Worm (Caenorhabditis elegans) whole organism, L4 larva: ENCODE results near the gene R10E11.9.

Experiments used
- T26A8.4 ChIP-seq: fragments of 200-800 bp; sonication (Bioruptor generic); IDR thresholded peaks from 2 replicates; pipeline ENCODE4 v1.3.6; 2022; ENCODE audit warnings: missing genetic modification characterization, missing compliant biosample characterization
- Y5F2A.4 ChIP-seq: fragments of 200-800 bp; sonication (Bioruptor generic); optimal IDR thresholded peaks from 2 replicates; lab custom pipeline; 2018; ENCODE audit warnings: mild to moderate bottlenecking, missing genetic modification characterization, missing compliant biosample characterization
- ZK337.2 ChIP-seq: fragments of 200-800 bp; sonication (Bioruptor generic); IDR thresholded peaks from 2 replicates; pipeline ENCODE4 v1.3.6; 2022; ENCODE audit warnings: missing genetic modification reagents, missing genetic modification characterization, missing compliant biosample characterization
- ZK546.5 ChIP-seq, 2 experiments: sonication (generic microtip); optimal IDR thresholded peaks; 2 replicates each; lab custom pipeline; 2017; ENCODE audit warnings: missing biosample characterization in 2 of 2, missing genetic modification characterization in 2 of 2
- aha-1 ChIP-seq: fragments of 150-350 bp; peaks from one replicate; lab custom pipeline; 2014; ENCODE audit warnings: missing biosample characterization, missing genetic modification characterization
- ama-1 ChIP-seq: fragments of 150-350 bp; optimal IDR thresholded peaks from 2 replicates; lab custom pipeline; 2014; ENCODE audit warnings: inconsistent platforms, mixed read lengths
- ceh-20 ChIP-seq: fragments of 200-800 bp; sonication (Bioruptor generic); IDR thresholded peaks from 2 replicates; pipeline ENCODE4 v1.3.6; 2022; ENCODE audit warnings: missing genetic modification reagents, missing genetic modification characterization, missing compliant biosample characterization
- ceh-32 ChIP-seq: sonication (generic microtip); optimal IDR thresholded peaks from 2 replicates; lab custom pipeline; 2016; ENCODE audit warnings: mild to moderate bottlenecking, missing genetic modification characterization, missing compliant biosample characterization; ENCODE audit not compliant: poor library complexity
- dmd-8 ChIP-seq: fragments of 200-800 bp; sonication (Bioruptor generic); IDR thresholded peaks from 2 replicates; pipeline ENCODE4 v1.3.6; 2022; ENCODE audit warnings: missing genetic modification characterization, missing compliant biosample characterization
- dpl-1 ChIP-seq: fragments of 150-350 bp; optimal IDR thresholded peaks from 2 replicates; lab custom pipeline; 2014; ENCODE audit warnings: missing biosample characterization, missing genetic modification reagents, missing genetic modification characterization
- duxl-1 ChIP-seq: sonication (generic microtip); optimal IDR thresholded peaks from 2 replicates; lab custom pipeline; 2016; ENCODE audit warnings: mild to moderate bottlenecking, missing genetic modification characterization, moderate library complexity, missing compliant biosample characterization; ENCODE audit not compliant: poor library complexity
- gei-8 ChIP-seq: fragments of 200-800 bp; sonication (Bioruptor generic); optimal IDR thresholded peaks from 2 replicates; lab custom pipeline; 2018; ENCODE audit warnings: mild to moderate bottlenecking, missing genetic modification characterization, missing compliant biosample characterization
- hlh-11 ChIP-seq: fragments of 200-800 bp; sonication (Bioruptor generic); optimal IDR thresholded peaks from 2 replicates; lab custom pipeline; 2018; ENCODE audit warnings: mild to moderate bottlenecking, missing genetic modification characterization, missing compliant biosample characterization
- hlh-30 ChIP-seq: sonication (generic microtip); optimal IDR thresholded peaks from 2 replicates; lab custom pipeline; 2017; ENCODE audit warnings: antibody characterized with exemption, mild to moderate bottlenecking, missing genetic modification characterization, missing compliant biosample characterization; ENCODE audit not compliant: insufficient read depth
- hmg-1.1 ChIP-seq: fragments of 200-800 bp; sonication (Bioruptor generic); IDR thresholded peaks from 2 replicates; pipeline ENCODE4 v1.3.6; 2022; ENCODE audit warnings: missing genetic modification reagents, missing genetic modification characterization, missing compliant biosample characterization
- lim-7 ChIP-seq: fragments of 200-800 bp; sonication (Bioruptor generic); IDR thresholded peaks from 2 replicates; pipeline ENCODE4 v1.3.6; 2022; ENCODE audit warnings: missing genetic modification characterization, missing compliant biosample characterization
- lin-15B ChIP-seq: fragments of 150-350 bp; sonication (generic microtip); optimal IDR thresholded peaks from 3 replicates; lab custom pipeline; 2014; ENCODE audit warnings: missing biosample characterization, missing genetic modification characterization
- lin-29 ChIP-seq: fragments of 200-800 bp; sonication (Bioruptor generic); IDR thresholded peaks from 2 replicates; pipeline ENCODE4 v1.3.6; 2022; ENCODE audit warnings: missing genetic modification reagents, missing genetic modification characterization, missing compliant biosample characterization
- lin-38 ChIP-seq: fragments of 200-800 bp; sonication (Bioruptor generic); IDR thresholded peaks from 2 replicates; pipeline ENCODE4 v1.3.6; 2022; ENCODE audit warnings: missing genetic modification reagents, missing genetic modification characterization, missing compliant biosample characterization
- lin-39 ChIP-seq: fragments of 150-350 bp; optimal IDR thresholded peaks from 2 replicates; lab custom pipeline; 2014; ENCODE audit warnings: missing biosample characterization, missing genetic modification reagents, missing genetic modification characterization
- lsy-2 ChIP-seq, 2 experiments: fragments of 150-350 bp in 1 of 2; sonication (generic microtip) in 1 of 2; optimal IDR thresholded peaks; 2 replicates each; lab custom pipeline; 2014 to 2017; ENCODE audit warnings: missing biosample characterization in 2 of 2, missing genetic modification characterization in 2 of 2
- mep-1 ChIP-seq: fragments of 150-350 bp; sonication (generic microtip); optimal IDR thresholded peaks from 3 replicates; lab custom pipeline; 2014; ENCODE audit warnings: missing biosample characterization, missing genetic modification characterization
- mxl-2 ChIP-seq: fragments of 200-800 bp; sonication (Bioruptor generic); conservative IDR thresholded peaks from 2 replicates; pipeline ENCODE4 v1.3.6; 2022; ENCODE audit warnings: missing genetic modification reagents, missing genetic modification characterization, missing compliant biosample characterization
- nhr-10 ChIP-seq: fragments of 150-350 bp; optimal IDR thresholded peaks from 2 replicates; lab custom pipeline; 2014; ENCODE audit warnings: missing biosample characterization, missing genetic modification characterization
- nhr-102 ChIP-seq: sonication (generic microtip); optimal IDR thresholded peaks from 2 replicates; lab custom pipeline; 2016; ENCODE audit warnings: mild to moderate bottlenecking, missing genetic modification characterization, moderate library complexity, missing compliant biosample characterization
- nhr-11 ChIP-seq: fragments of 150-350 bp; optimal IDR thresholded peaks from 2 replicates; lab custom pipeline; 2014; ENCODE audit warnings: missing biosample characterization, missing genetic modification characterization
- nhr-111 ChIP-seq: fragments of 200-800 bp; sonication (Bioruptor generic); optimal IDR thresholded peaks from 2 replicates; lab custom pipeline; 2018; ENCODE audit warnings: mild to moderate bottlenecking, missing genetic modification characterization, missing compliant biosample characterization
- nhr-237 ChIP-seq: sonication (generic microtip); optimal IDR thresholded peaks from 2 replicates; lab custom pipeline; 2017; ENCODE audit warnings: missing biosample characterization, missing genetic modification characterization
- nhr-25 ChIP-seq: sonication (generic microtip); optimal IDR thresholded peaks from 2 replicates; lab custom pipeline; 2017; ENCODE audit warnings: missing genetic modification characterization, mild to moderate bottlenecking, missing compliant biosample characterization, antibody characterized with exemption, moderate library complexity, borderline replicate concordance; ENCODE audit not compliant: insufficient read depth
- nhr-28 ChIP-seq: fragments of 150-350 bp; optimal IDR thresholded peaks from 2 replicates; lab custom pipeline; 2014; ENCODE audit warnings: missing biosample characterization, missing genetic modification characterization
- nhr-6 ChIP-seq: fragments of 150-350 bp; optimal IDR thresholded peaks from 2 replicates; lab custom pipeline; 2014; ENCODE audit warnings: missing biosample characterization, missing genetic modification characterization
- nhr-76 ChIP-seq: fragments of 150-350 bp; optimal IDR thresholded peaks from 2 replicates; lab custom pipeline; 2014; ENCODE audit warnings: missing biosample characterization, missing genetic modification characterization
- pha-4 ChIP-seq, 2 experiments: fragments of 150-350 bp in 1 of 2; fragments of 200-800 bp in 1 of 2; sonication (Bioruptor generic) in 1 of 2; IDR thresholded peaks in 1 of 2; optimal IDR thresholded peaks in 1 of 2; 2 replicates each; pipeline versions ENCODE4 v1.3.6 to Lab custom; 2014 to 2022; ENCODE audit warnings: missing genetic modification characterization in 2 of 2, missing genetic modification reagents in 2 of 2, missing biosample characterization in 1 of 2, missing compliant biosample characterization in 1 of 2
- php-3 ChIP-seq: fragments of 200-800 bp; sonication (Bioruptor generic); IDR thresholded peaks from 2 replicates; pipeline ENCODE4 v1.3.6; 2022; ENCODE audit warnings: missing genetic modification reagents, missing genetic modification characterization, missing compliant biosample characterization
- rbr-2 ChIP-seq: sonication (generic microtip); optimal IDR thresholded peaks from 2 replicates; lab custom pipeline; 2016; ENCODE audit warnings: missing genotype, missing genetic modification characterization, missing compliant biosample characterization
- sdz-12 ChIP-seq: fragments of 200-800 bp; sonication (Bioruptor generic); optimal IDR thresholded peaks from 2 replicates; lab custom pipeline; 2018; ENCODE audit warnings: mild to moderate bottlenecking, missing genetic modification characterization, missing compliant biosample characterization
- snpc-4 ChIP-seq: fragments of 150-350 bp; optimal IDR thresholded peaks from 2 replicates; lab custom pipeline; 2014; ENCODE audit warnings: missing biosample characterization, missing genetic modification characterization
- vab-7 ChIP-seq: fragments of 200-800 bp; sonication (Bioruptor generic); IDR thresholded peaks from 2 replicates; pipeline ENCODE4 v1.3.6; 2022; ENCODE audit warnings: missing genetic modification reagents, missing genetic modification characterization, missing compliant biosample characterization
- zfp-2 ChIP-seq: sonication (generic microtip); optimal IDR thresholded peaks from 2 replicates; lab custom pipeline; 2016; ENCODE audit warnings: mild to moderate bottlenecking, missing genetic modification characterization, missing compliant biosample characterization
- zip-2 ChIP-seq: fragments of 150-350 bp; optimal IDR thresholded peaks from 2 replicates; lab custom pipeline; 2014; ENCODE audit warnings: missing biosample characterization, missing genetic modification characterization

The R10E11.9 gene

ce11 chrIII:9826005-9826404 lies 32.6 kb upstream of the R10E11.9 start (continued):
- TF ChIP-seq lin-29: no peak
- TF ChIP-seq ceh-20: peak; percentile 56; the same call in 1 of the 2 replicates
- no peak for TF ChIP-seq snpc-4
- TF ChIP-seq hlh-30: peak; percentile 92
- peak; percentile 66 for TF ChIP-seq ama-1 (lab: Kevin White, UChicago)
- peak; percentile 62; the same call in 1 of the 2 replicates for TF ChIP-seq pha-4 (GFP tag; IDR thresholded peaks at IDR 0.05; lab: Robert Waterston, UW)
- no peak for TF ChIP-seq pha-4 (tag; optimal IDR thresholded peaks at IDR 0.05; lab: Kevin White, UChicago)
- TF ChIP-seq lin-38: peak; percentile 62
- peak; percentile 29 for TF ChIP-seq rbr-2 (tag; lab: Kevin White, UChicago)
- peak; percentile 53 for TF ChIP-seq nhr-6 (tag; lab: Kevin White, UChicago)
- peak in 1 of 2 experiments; percentile 82 for TF ChIP-seq lsy-2 (tag; optimal IDR thresholded peaks at IDR 0.05; lab: Kevin White, UChicago)
- no peak for TF ChIP-seq nhr-111 (GFP tag; lab: Kevin White, UChicago)
- TF ChIP-seq mxl-2 (GFP tag; lab: Robert Waterston, UW): no peak
- no peak for TF ChIP-seq zfp-2 (tag; lab: Kevin White, UChicago)
- no peak for TF ChIP-seq vab-7
- no peak for TF ChIP-seq nhr-10 (tag; lab: Kevin White, UChicago)
- peak; percentile 73 for TF ChIP-seq hlh-11
- peak; percentile 27 for TF ChIP-seq nhr-11 (tag; lab: Kevin White, UChicago)
- TF ChIP-seq zip-2 (tag; lab: Kevin White, UChicago): no peak
- no peak for TF ChIP-seq php-3
- peak; percentile 87 for TF ChIP-seq aha-1 (tag; lab: Kevin White, UChicago)
- TF ChIP-seq duxl-1 (tag; lab: Kevin White, UChicago): peak; percentile 38
- TF ChIP-seq Y5F2A.4 (GFP tag; lab: Kevin White, UChicago): no peak
- TF ChIP-seq lin-39: no peak
- TF ChIP-seq nhr-76 (tag; lab: Kevin White, UChicago): no peak
- no peak for TF ChIP-seq nhr-237 (tag; lab: Kevin White, UChicago)
- TF ChIP-seq gei-8 (GFP tag; lab: Kevin White, UChicago): no peak
- TF ChIP-seq dpl-1 (GFP tag; lab: Kevin White, UChicago): peak; percentile 5
- no peak for TF ChIP-seq ZK546.5 (tag; optimal IDR thresholded peaks at IDR 0.05; lab: Kevin White, UChicago)
- TF ChIP-seq lim-7 (GFP tag; lab: Robert Waterston, UW): no peak
- TF ChIP-seq nhr-28 (tag; lab: Kevin White, UChicago): peak; percentile 17
- no peak for TF ChIP-seq ceh-32 (tag; lab: Kevin White, UChicago)
- TF ChIP-seq T26A8.4 (GFP tag; lab: Robert Waterston, UW): peak; percentile 7; the same call in 1 of the 2 replicates
- peak; percentile 2 for TF ChIP-seq nhr-102 (tag; lab: Kevin White, UChicago)
- TF ChIP-seq dmd-8: no peak
- TF ChIP-seq nhr-25 (tag; lab: Kevin White, UChicago): no peak
- TF ChIP-seq mep-1 (tag; lab: Kevin White, UChicago): peak; percentile 70
- no peak for TF ChIP-seq ZK337.2 (GFP tag; lab: Robert Waterston, UW)
- 0 out of 2 replicates have a peak, but pooled peaks have one; percentile 11 for TF ChIP-seq hmg-1.1 (GFP tag; lab: Robert Waterston, UW)
- no peak for TF ChIP-seq sdz-12 (GFP tag; lab: Kevin White, UChicago)
- no peak for TF ChIP-seq lin-15B (tag; lab: Kevin White, UChicago)
